Fruit fly (Drosophila melanogaster) whole organism, wandering third instar larva: ENCODE measurements around the gene roq.

ENCODE experiments used
- Dfd ChIP-seq: fragments of >200 bp; optimal IDR thresholded peaks from 2 replicates; lab custom pipeline; 2017; ENCODE audit warnings: missing biosample characterization, missing genetic modification characterization
- N ChIP-seq: fragments of >200 bp; optimal IDR thresholded peaks from 2 replicates; lab custom pipeline; 2018; ENCODE audit warnings: missing biosample characterization, missing external identifiers, missing genetic modification characterization
- br ChIP-seq: fragments of 200-800 bp; sonication (Bioruptor generic); optimal IDR thresholded peaks from 2 replicates; lab custom pipeline; 2016; ENCODE audit warnings: missing biosample characterization, missing genetic modification characterization

DNA sequence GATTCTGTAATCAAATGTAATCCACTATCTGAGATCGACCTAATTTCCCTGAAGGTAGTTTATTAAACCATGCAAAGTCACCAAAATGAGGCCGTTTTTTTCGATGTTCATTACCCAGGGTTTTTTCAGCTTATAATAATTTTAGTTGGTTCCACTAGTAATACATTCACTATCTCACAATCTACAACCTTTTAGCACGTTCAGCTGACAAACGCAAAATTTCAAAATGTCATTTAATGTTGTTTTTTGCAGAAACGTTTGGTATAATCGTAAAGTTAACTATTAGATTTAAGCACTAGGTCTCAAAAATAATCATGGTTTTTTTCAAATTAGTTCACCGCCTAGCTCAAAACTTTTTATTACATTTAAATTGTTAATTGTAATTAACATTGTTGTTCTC lies 21.8 kb upstream of the roq start, which contains the start of gene CG44836:
- TF ChIP-seq Dfd (GFP tag; lab: Kevin White, UChicago) (no peak), br (GFP tag; lab: Kevin White, UChicago) (no peak), N (no peak)
